Worm (Caenorhabditis elegans) whole organism, L3 larva: ENCODE results near the gene ZC374.2.
A peak's percentile ranks its signal among the peaks of the same experiment; 100 is the strongest.

ENCODE experiments used
- ama-1 ChIP-seq: fragments of 150-350 bp; optimal IDR thresholded peaks from 2 replicates; lab custom pipeline; 2018
- ceh-16 ChIP-seq: sonication (generic microtip); optimal IDR thresholded peaks from 2 replicates; lab custom pipeline; 2017; ENCODE audit warnings: missing biosample characterization, missing genetic modification characterization
- ceh-28 ChIP-seq: fragments of 150-350 bp; optimal IDR thresholded peaks from 2 replicates; lab custom pipeline; 2014; ENCODE audit warnings: missing biosample characterization, missing genetic modification reagents, missing genetic modification characterization
- ceh-82 ChIP-seq: fragments of 150-350 bp; optimal IDR thresholded peaks from 2 replicates; lab custom pipeline; 2014; ENCODE audit warnings: missing biosample characterization, missing genetic modification characterization
- egl-27 ChIP-seq: sonication (generic microtip); optimal IDR thresholded peaks from 4 replicates; lab custom pipeline; 2017; ENCODE audit warnings: missing biosample characterization, missing genetic modification reagents, missing genetic modification characterization
- egl-5 ChIP-seq: fragments of 150-350 bp; optimal IDR thresholded peaks from 2 replicates; lab custom pipeline; 2017; ENCODE audit warnings: missing biosample characterization, missing genetic modification reagents, missing genetic modification characterization, inconsistent platforms
- elt-1 ChIP-seq: fragments of 150-350 bp; optimal IDR thresholded peaks from 2 replicates; lab custom pipeline; 2014; ENCODE audit warnings: missing biosample characterization, missing genetic modification characterization
- elt-2 ChIP-seq: sonication (generic microtip); optimal IDR thresholded peaks from 2 replicates; lab custom pipeline; 2016; ENCODE audit warnings: missing genetic modification reagents, mild to moderate bottlenecking, missing genetic modification characterization, missing compliant biosample characterization
- eor-1 ChIP-seq, 2 experiments: fragments of 150-350 bp; optimal IDR thresholded peaks; 2 replicates each; lab custom pipeline; 2014 to 2018; ENCODE audit warnings: missing biosample characterization in 2 of 2, missing genetic modification characterization in 2 of 2
- fkh-10 ChIP-seq: sonication (generic microtip); optimal IDR thresholded peaks from 2 replicates; lab custom pipeline; 2017; ENCODE audit warnings: missing biosample characterization, missing genetic modification reagents, missing genetic modification characterization
- fos-1 ChIP-seq: fragments of 150-350 bp; optimal IDR thresholded peaks from 2 replicates; lab custom pipeline; 2014; ENCODE audit warnings: missing biosample characterization, missing genetic modification characterization
- hmg-11 ChIP-seq: sonication (generic microtip); optimal IDR thresholded peaks from 2 replicates; lab custom pipeline; 2016; ENCODE audit warnings: missing genetic modification characterization, missing compliant biosample characterization
- jun-1 ChIP-seq: fragments of 150-350 bp; optimal IDR thresholded peaks from 2 replicates; lab custom pipeline; 2014; ENCODE audit warnings: missing biosample characterization, missing genetic modification reagents, missing genetic modification characterization
- lsy-12 ChIP-seq: sonication (generic microtip); optimal IDR thresholded peaks from 2 replicates; lab custom pipeline; 2016; ENCODE audit warnings: mild to moderate bottlenecking, missing genetic modification characterization, missing compliant biosample characterization
- mdl-1 ChIP-seq: fragments of 150-350 bp; optimal IDR thresholded peaks from 2 replicates; lab custom pipeline; 2014; ENCODE audit warnings: missing biosample characterization, missing genetic modification characterization
- nfya-1 ChIP-seq: sonication (generic microtip); optimal IDR thresholded peaks from 2 replicates; lab custom pipeline; 2017; ENCODE audit warnings: missing genetic modification characterization, mild to moderate bottlenecking, missing compliant biosample characterization, antibody characterized with exemption, moderate library complexity; ENCODE audit not compliant: insufficient read depth
- nhr-11 ChIP-seq: fragments of 150-350 bp; optimal IDR thresholded peaks from 2 replicates; lab custom pipeline; 2014; ENCODE audit warnings: missing biosample characterization, missing genetic modification characterization
- nhr-237 ChIP-seq: fragments of 150-350 bp; optimal IDR thresholded peaks from 2 replicates; lab custom pipeline; 2014; ENCODE audit warnings: missing biosample characterization, missing genetic modification characterization
- nhr-28 ChIP-seq: fragments of 150-350 bp; optimal IDR thresholded peaks from 2 replicates; lab custom pipeline; 2014; ENCODE audit warnings: missing biosample characterization, missing genetic modification characterization
- nhr-43 ChIP-seq: sonication (generic microtip); optimal IDR thresholded peaks from 2 replicates; lab custom pipeline; 2016; ENCODE audit warnings: mild to moderate bottlenecking, missing genetic modification characterization, missing compliant biosample characterization; ENCODE audit not compliant: poor library complexity, severe bottlenecking
- pha-4 ChIP-seq: fragments of 150-350 bp; optimal IDR thresholded peaks from 2 replicates; lab custom pipeline; 2014; ENCODE audit warnings: missing biosample characterization, missing genetic modification reagents, missing genetic modification characterization
- pqm-1 ChIP-seq: fragments of 150-350 bp; optimal IDR thresholded peaks from 2 replicates; lab custom pipeline; 2017; ENCODE audit warnings: missing biosample characterization, missing genetic modification characterization, inconsistent platforms
- skn-1 ChIP-seq: fragments of 150-350 bp; optimal IDR thresholded peaks from 2 replicates; lab custom pipeline; 2014; ENCODE audit warnings: missing biosample characterization, missing genetic modification characterization
- snpc-4 ChIP-seq: fragments of 150-350 bp; optimal IDR thresholded peaks from 2 replicates; lab custom pipeline; 2014; ENCODE audit warnings: missing biosample characterization, missing genetic modification characterization
- unc-39 ChIP-seq: sonication (generic microtip); optimal IDR thresholded peaks from 4 replicates; lab custom pipeline; 2017; ENCODE audit warnings: missing biosample characterization, missing genetic modification characterization
- unc-62 ChIP-seq: fragments of 150-350 bp; sonication (generic microtip); optimal IDR thresholded peaks from 4 replicates; lab custom pipeline; 2014; ENCODE audit warnings: missing biosample characterization, missing genetic modification reagents, missing genetic modification characterization
- zag-1 ChIP-seq: fragments of 150-350 bp; optimal IDR thresholded peaks from 2 replicates; lab custom pipeline; 2014; ENCODE audit warnings: missing biosample characterization, missing genetic modification characterization

The ZC374.2 gene

DNA sequence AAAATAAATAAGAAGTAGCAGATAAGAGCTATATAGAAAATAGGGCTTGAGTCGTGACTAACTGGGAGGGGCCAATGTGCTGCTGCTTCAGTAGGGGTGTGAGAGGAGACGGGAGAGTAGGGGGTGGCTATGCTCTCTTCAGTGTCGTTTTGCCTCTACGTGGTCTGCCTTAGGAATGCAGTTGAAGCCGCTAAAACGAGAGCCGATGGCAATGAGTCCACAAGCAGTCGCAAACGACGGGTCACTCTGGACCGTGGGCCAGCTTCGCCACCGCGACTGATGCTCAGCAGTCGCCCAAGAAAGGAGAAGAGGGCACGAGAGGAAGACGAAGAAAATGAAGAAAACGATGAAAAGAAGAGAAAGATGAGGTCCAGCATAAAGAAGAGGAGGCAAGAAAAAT is 48.0 kb downstream of the ZC374.2 start, which contains the start of gene grk-1:
Gene grk-1 (minus strand): TSS at position 17 of the 400 bp plus-strand sequence.
- TF ChIP-seq mdl-1 (tag; lab: Kevin White, UChicago) (no peak), nfya-1 (tag; lab: Kevin White, UChicago) (peak; percentile 70), ama-1 (lab: Kevin White, UChicago) (no peak)

DNA sequence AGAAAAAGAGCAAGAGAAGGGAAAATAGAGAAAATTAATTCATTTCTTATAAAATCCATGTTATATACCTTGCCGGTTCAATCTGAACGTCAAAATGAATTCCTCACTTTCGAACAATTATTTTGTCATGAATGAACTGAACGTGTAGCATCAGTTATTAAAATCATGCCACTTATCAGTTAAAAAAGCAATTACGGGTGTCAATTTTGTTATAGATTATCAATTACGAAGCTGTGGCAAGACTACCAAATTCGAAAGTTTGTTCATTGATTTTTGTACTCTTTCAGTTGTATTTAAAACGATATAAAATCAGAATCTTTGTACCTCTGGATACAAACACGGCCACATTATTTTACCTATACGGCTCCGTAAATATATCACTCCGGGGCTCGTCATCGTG is 49.9 kb downstream of the ZC374.2 start:
- TF ChIP-seq zag-1 (no peak), nhr-11 (tag; lab: Kevin White, UChicago) (no peak), pha-4 (tag; lab: Kevin White, UChicago) (no peak), elt-2 (tag; lab: Kevin White, UChicago) (peak; percentile 59), pqm-1 (tag; lab: Kevin White, UChicago) (peak; percentile 38), ceh-16 (no peak), nhr-237 (no peak), eor-1 (tag; optimal IDR thresholded peaks at IDR 0.05; lab: Kevin White, UChicago) (no peak), nhr-28 (tag; lab: Kevin White, UChicago) (no peak), fos-1 (tag; lab: Kevin White, UChicago) (no peak), nhr-43 (tag; lab: Kevin White, UChicago) (no peak)
- TF ChIP-seq, all 47 proteins: peak for 2

DNA sequence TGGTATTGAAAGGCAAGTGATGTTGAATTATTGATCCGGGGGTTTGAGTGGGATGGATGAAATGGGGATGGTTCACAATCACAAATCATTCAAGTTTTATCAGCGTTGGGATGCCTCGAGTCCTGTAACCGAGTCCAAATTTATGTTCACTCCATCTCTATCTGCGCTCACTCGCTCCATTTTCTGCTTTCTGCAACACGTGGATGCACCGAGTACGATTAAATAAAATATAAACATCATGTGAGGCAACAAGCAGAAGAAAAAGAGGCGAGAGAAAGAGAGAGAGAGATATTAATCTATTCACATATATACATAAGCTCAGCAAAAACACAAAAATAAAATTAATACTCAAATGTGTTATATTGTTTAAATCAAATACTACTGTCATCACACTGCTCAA is 54.1 kb downstream of the ZC374.2 start:
- no peak for TF ChIP-seq unc-62 (GFP tag; lab: Kevin White, UChicago)
- TF ChIP-seq pqm-1 (tag; lab: Kevin White, UChicago), result no peak
- peak; percentile 10 for TF ChIP-seq pha-4 (tag; lab: Kevin White, UChicago)
- no peak for TF ChIP-seq ceh-16

DNA sequence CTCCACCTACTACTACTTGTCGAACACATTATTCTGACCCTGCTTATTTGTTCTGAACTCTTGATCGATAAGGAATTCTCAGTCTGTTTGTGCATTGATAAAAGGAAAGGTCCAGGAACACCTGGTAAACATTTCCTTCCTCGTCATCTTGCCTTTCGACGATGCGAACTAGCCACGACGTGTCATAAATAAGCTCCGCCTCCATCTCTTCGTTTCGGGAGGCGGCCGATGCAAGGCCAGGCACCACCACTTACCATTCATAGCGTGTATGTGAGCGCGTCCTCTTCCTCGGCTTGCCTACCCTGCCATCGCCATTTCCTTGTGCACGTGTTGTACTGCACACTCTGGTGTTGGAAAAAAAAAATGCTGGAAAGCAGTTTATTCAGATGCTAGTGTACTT is 58.3 kb downstream of the ZC374.2 start:
- no peak for TF ChIP-seq unc-62 (GFP tag; lab: Kevin White, UChicago)
- TF ChIP-seq egl-27 (tag; lab: Kevin White, UChicago), result no peak
- no peak for TF ChIP-seq fkh-10 (GFP tag; lab: Kevin White, UChicago)
- no peak for TF ChIP-seq elt-1
- TF ChIP-seq jun-1, result no peak
- TF ChIP-seq fos-1 (tag; lab: Kevin White, UChicago), result no peak
- TF ChIP-seq eor-1 (tag; optimal IDR thresholded peaks at IDR 0.05; lab: Kevin White, UChicago), result no peak
- TF ChIP-seq hmg-11 (tag; lab: Kevin White, UChicago), result no peak
- TF ChIP-seq skn-1 (tag; lab: Kevin White, UChicago), result no peak
- TF ChIP-seq unc-39 (tag; lab: Kevin White, UChicago), result no peak
- peak; percentile 4 for TF ChIP-seq snpc-4
- TF ChIP-seq elt-2 (tag; lab: Kevin White, UChicago), result peak; percentile 2
- TF ChIP-seq ceh-28 (tag; lab: Kevin White, UChicago), result no peak
- TF ChIP-seq lsy-12 (tag; lab: Kevin White, UChicago), result no peak

DNA sequence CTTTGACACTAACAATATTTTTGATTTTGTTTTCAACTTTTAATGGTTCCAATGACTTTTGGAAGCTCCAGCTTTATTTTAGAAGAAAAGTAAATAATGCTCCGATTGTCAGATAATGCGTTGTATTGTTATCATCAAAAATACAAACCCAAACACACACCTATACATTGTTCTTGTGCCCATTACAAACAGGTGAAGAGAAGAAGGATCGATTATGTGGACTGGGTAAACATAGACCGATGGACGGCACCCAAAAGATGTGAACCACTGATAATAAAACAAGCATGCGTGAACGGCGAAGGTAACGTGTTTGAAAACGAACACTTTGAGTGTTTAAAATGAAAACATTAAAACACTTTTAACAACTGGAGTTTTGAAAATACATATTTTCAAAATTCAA is 60.1 kb downstream of the ZC374.2 start:
- TF ChIP-seq pqm-1 (tag; lab: Kevin White, UChicago), result peak; percentile 6
- peak; percentile 47 for TF ChIP-seq pha-4 (tag; lab: Kevin White, UChicago)
- TF ChIP-seq elt-1, result peak; percentile 53
- TF ChIP-seq ceh-82 (tag; lab: Kevin White, UChicago), result no peak

DNA sequence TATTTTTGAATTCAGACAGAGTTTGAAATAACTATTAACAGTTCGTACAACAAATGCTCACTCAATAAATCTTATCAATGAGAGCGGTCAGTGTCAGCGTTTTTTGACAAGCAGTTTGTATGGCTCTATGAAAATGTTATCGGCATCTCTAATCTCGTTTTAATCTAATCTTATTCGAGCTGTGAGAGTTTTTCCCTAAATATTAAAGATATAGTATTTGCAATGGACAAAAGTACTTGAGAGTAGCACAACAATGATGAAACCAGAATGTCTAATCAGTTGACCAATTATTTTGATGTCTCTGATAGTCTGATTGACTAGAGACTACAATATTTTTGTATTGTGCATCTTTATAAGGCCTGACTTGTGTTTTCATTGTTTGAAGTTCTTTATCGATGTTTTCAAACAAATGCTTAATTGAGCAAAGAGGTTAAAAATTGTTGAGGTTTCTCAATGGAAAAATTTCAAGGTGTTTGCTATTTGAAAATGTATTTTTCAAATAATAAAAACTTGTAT is 62.3 kb downstream of the ZC374.2 start, which contains the start of gene F19C6.5:
Gene F19C6.5 (minus strand): TSS at position 51 of the 516 bp plus-strand sequence.
- TF ChIP-seq unc-62 (GFP tag; lab: Kevin White, UChicago), result no peak
- TF ChIP-seq nhr-43 (tag; lab: Kevin White, UChicago), result no peak
- peak; percentile 70 for TF ChIP-seq pqm-1 (tag; lab: Kevin White, UChicago)
- no peak for TF ChIP-seq egl-5 (tag; lab: Kevin White, UChicago)
- peak; percentile 68 for TF ChIP-seq elt-2 (tag; lab: Kevin White, UChicago)
